Fruit fly (Drosophila melanogaster): ENCODE measurements around the gene danr.

danr gene

DNA sequence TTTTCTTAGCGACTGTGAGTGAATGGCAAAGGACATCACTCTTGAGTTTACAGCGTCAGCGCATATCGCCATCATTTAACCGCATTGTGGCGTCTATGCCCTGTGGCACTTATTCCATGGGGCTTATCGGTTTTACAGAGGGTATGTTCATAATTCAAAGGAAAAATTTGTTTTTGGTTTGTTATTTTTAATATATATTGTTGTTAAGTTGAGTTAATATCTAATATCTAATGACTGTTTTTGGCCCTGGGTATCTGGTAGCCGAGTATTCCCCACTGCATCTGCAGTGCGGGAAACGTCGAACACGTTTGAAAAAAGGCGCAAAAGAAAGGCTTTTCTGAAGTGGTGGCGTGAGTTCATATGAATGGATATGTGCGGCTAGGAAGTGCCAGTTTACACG is 40.6 kb downstream of the danr start (continued):
- TF ChIP-seq CG12659 (GFP tag; optimal IDR thresholded peaks at IDR 0.05) (peak; percentile 33), knrl (GFP tag; IDR thresholded peaks at IDR 0.05; ENCODE audit: partially characterized antibody) (no peak), Jarid2 (GFP tag; optimal IDR thresholded peaks at IDR 0.05) (no peak), CG11696 (GFP tag; IDR thresholded peaks at IDR 0.05) (peak; percentile 61), CG13624 (GFP tag; optimal IDR thresholded peaks at IDR 0.05) (no peak), ham (GFP tag; IDR thresholded peaks at IDR 0.05) (no peak), CG34422 (GFP tag; IDR thresholded peaks at IDR 0.05) (peak; percentile 77; the same call in 2 of the 3 replicates), corto (GFP tag; optimal IDR thresholded peaks at IDR 0.05) (peak; percentile 14), CG8944 (GFP tag; optimal IDR thresholded peaks at IDR 0.05) (no peak), nau (GFP tag; optimal IDR thresholded peaks at IDR 0.05) (no peak), emc (GFP tag; optimal IDR thresholded peaks at IDR 0.05) (no peak), CG10321 (GFP tag; IDR thresholded peaks at IDR 0.05) (no peak), pzg (GFP tag; optimal IDR thresholded peaks at IDR 0.05) (no peak), CG16779 (GFP tag; IDR thresholded peaks at IDR 0.05) (no peak), CG10959 (GFP tag; IDR thresholded peaks at IDR 0.05) (peak; percentile 50), CG31224 (GFP tag; IDR thresholded peaks at IDR 0.05) (0 out of 2 replicates have a peak, but pooled peaks have one; percentile 33), ken (GFP tag; IDR thresholded peaks at IDR 0.05) (peak; percentile 37; the same call in 1 of the 3 replicates), Adf1 (GFP tag; IDR thresholded peaks at IDR 0.05) (no peak), Myb (GFP tag; optimal IDR thresholded peaks at IDR 0.05) (no peak), Atf-2 (GFP tag; optimal IDR thresholded peaks at IDR 0.05) (peak; percentile 48), lmd (GFP tag; IDR thresholded peaks at IDR 0.05) (peak; percentile 50; the same call in 1 of the 2 replicates), Hr3 (GFP tag; optimal IDR thresholded peaks at IDR 0.05) (peak; percentile 67), CG7987 (GFP tag; optimal IDR thresholded peaks at IDR 0.05) (no peak), CG17802 (tag; optimal IDR thresholded peaks at IDR 0.05) (no peak), dimm (GFP tag; IDR thresholded peaks at IDR 0.05) (peak; percentile 28; the same call in 1 of the 2 replicates), CG2129 (GFP tag; IDR thresholded peaks at IDR 0.05; ENCODE audit: partially characterized antibody) (no peak), CG14860 (GFP tag; IDR thresholded peaks at IDR 0.05; ENCODE audit: partially characterized antibody) (no peak), Bgb (GFP tag; IDR thresholded peaks at IDR 0.05; ENCODE audit: partially characterized antibody) (no peak), CG1832 (GFP tag; optimal IDR thresholded peaks at IDR 0.05) (no peak), CG16815 (GFP tag; optimal IDR thresholded peaks at IDR 0.05) (peak; percentile 90), Bdp1 (GFP tag; optimal IDR thresholded peaks at IDR 0.05) (peak; percentile 41), HLH3B (GFP tag; IDR thresholded peaks at IDR 0.05) (peak; percentile 48; the same call in 1 of the 2 replicates), dmrt99B (tag; optimal IDR thresholded peaks at IDR 0.05) (peak; percentile 73), sug (tag; optimal IDR thresholded peaks at IDR 0.05) (no peak), CG17359 (tag; optimal IDR thresholded peaks at IDR 0.05) (peak; percentile 58), z (GFP tag; IDR thresholded peaks at IDR 0.05) (no peak), chm (GFP tag; IDR thresholded peaks at IDR 0.05) (peak; percentile 83), CG2120 (GFP tag; optimal IDR thresholded peaks at IDR 0.05) (peak; percentile 29), Scr (GFP tag; IDR thresholded peaks at IDR 0.05; ENCODE audit: partially characterized antibody) (no peak), CG11085 (GFP tag; IDR thresholded peaks at IDR 0.05) (no peak), Lim3 (GFP tag; IDR thresholded peaks at IDR 0.05) (no peak), zf30C (GFP tag; optimal IDR thresholded peaks at IDR 0.05) (no peak), CG8924 (tag; optimal IDR thresholded peaks at IDR 0.05) (peak; percentile 73), Nf-YB (GFP tag; optimal IDR thresholded peaks at IDR 0.05) (peak; percentile 38), CG11504 (tag; optimal IDR thresholded peaks at IDR 0.05) (peak; percentile 60), Abd-B (GFP tag; optimal IDR thresholded peaks at IDR 0.05) (peak; percentile 2), Pdp1 (GFP tag; optimal IDR thresholded peaks at IDR 0.05) (no peak), CHES-1-like (GFP tag; optimal IDR thresholded peaks at IDR 0.05) (no peak), CG12219 (GFP tag; optimal IDR thresholded peaks at IDR 0.05) (peak; percentile 59), CG9437 (GFP tag; optimal IDR thresholded peaks at IDR 0.05) (peak; percentile 38)
